Worm (Caenorhabditis elegans) whole organism, early embryonic: ENCODE results near the gene Y47D3B.4.

ENCODE experiments used
- B0310.2 ChIP-seq: sonication (generic microtip); optimal IDR thresholded peaks from 2 replicates; lab custom pipeline; 2016; ENCODE audit warnings: mild to moderate bottlenecking, missing genetic modification characterization, missing compliant biosample characterization
- aly-1 ChIP-seq: sonication (generic microtip); optimal IDR thresholded peaks from 2 replicates; lab custom pipeline; 2016; ENCODE audit warnings: missing genetic modification characterization, missing compliant biosample characterization
- ama-1 ChIP-seq: fragments of 150-350 bp; optimal IDR thresholded peaks from 2 replicates; lab custom pipeline; 2014
- flt-1 ChIP-seq: fragments of 200-800 bp; sonication (Bioruptor generic); IDR thresholded peaks from 2 replicates; pipeline ENCODE4 v1.3.6; 2022; ENCODE audit warnings: missing genetic modification characterization, missing compliant biosample characterization
- pes-1 ChIP-seq: fragments of 200-800 bp; sonication (Bioruptor generic); IDR thresholded peaks from 2 replicates; pipeline ENCODE4 v1.3.6; 2022; ENCODE audit warnings: missing genetic modification reagents, missing genetic modification characterization, missing compliant biosample characterization

- TF ChIP-seq pes-1 (GFP tag; lab: Robert Waterston, UW) = no peak
- no peak for TF ChIP-seq B0310.2
- no peak for TF ChIP-seq flt-1 (GFP tag; lab: Robert Waterston, UW)
- TF ChIP-seq ama-1 (lab: Kevin White, UChicago) = no peak
- TF ChIP-seq aly-1 = no peak
Observed at ce11 chrIII:11397499-11397898, 7.7 kb upstream of the Y47D3B.4 start, which contains the start of gene Y47D3B.3.
